Worm (Caenorhabditis elegans): ENCODE data around the gene srx-13.

Gene srx-13

ce11 chrIV:1110999-1111398 is 7.5 kb downstream of the srx-13 start:
- TF ChIP-seq elt-1 (tag; optimal IDR thresholded peaks at IDR 0.05) (no peak), F13H6.1 (tag; optimal IDR thresholded peaks at IDR 0.05) (peak; percentile 20)

ce11 chrIV:1108030-1108429 is 10.4 kb downstream of the srx-13 start:
- TF ChIP-seq F13H6.1 (tag; optimal IDR thresholded peaks at IDR 0.05) (peak; percentile 82), nhr-77 (tag; optimal IDR thresholded peaks at IDR 0.05) (no peak), snpc-4 (tag; optimal IDR thresholded peaks at IDR 0.05) (no peak), lsy-2 (tag; optimal IDR thresholded peaks at IDR 0.05) (peak in 1 of 2 experiments; percentile 23), lin-13 (GFP tag; optimal IDR thresholded peaks at IDR 0.05) (no peak), mdl-1 (tag; optimal IDR thresholded peaks at IDR 0.05) (no peak), ZK546.5 (tag; optimal IDR thresholded peaks at IDR 0.05) (no peak), ceh-82 (tag; optimal IDR thresholded peaks at IDR 0.05) (no peak), sma-9 (GFP tag; optimal IDR thresholded peaks at IDR 0.05) (peak; percentile 52), sma-9 (tag; optimal IDR thresholded peaks at IDR 0.05) (no peak), peb-1 (tag; optimal IDR thresholded peaks at IDR 0.05) (no peak), nhr-129 (tag; optimal IDR thresholded peaks at IDR 0.05) (peak; percentile 66), ztf-4 (tag; optimal IDR thresholded peaks at IDR 0.05) (peak; percentile 40), ama-1 (optimal IDR thresholded peaks at IDR 0.05) (no peak)

ce11 chrIV:1107190-1107589 is 11.3 kb downstream of the srx-13 start, which contains the start of gene ost-1:
Gene ost-1, plus strand, starts transcription at chrIV:1107396.
- no peak for TF ChIP-seq Y55F3AM.14 (GFP tag; optimal IDR thresholded peaks at IDR 0.05)
- no peak for TF ChIP-seq ceh-82 (tag; optimal IDR thresholded peaks at IDR 0.05)
- no peak for TF ChIP-seq dmd-4 (tag; optimal IDR thresholded peaks at IDR 0.05)
- TF ChIP-seq ztf-1 (GFP tag; conservative IDR thresholded peaks at IDR 0.05) = no peak
- no peak for TF ChIP-seq mbf-1 (tag; optimal IDR thresholded peaks at IDR 0.05)
- TF ChIP-seq nhr-25 (tag; optimal IDR thresholded peaks at IDR 0.05) = no peak
- no peak for TF ChIP-seq nhr-77 (tag; optimal IDR thresholded peaks at IDR 0.05)
- no peak for TF ChIP-seq C34F6.9 (tag; optimal IDR thresholded peaks at IDR 0.05)
- no peak for TF ChIP-seq lin-11 (tag; optimal IDR thresholded peaks at IDR 0.05)
- peak; percentile 3 for TF ChIP-seq sma-9 (GFP tag; optimal IDR thresholded peaks at IDR 0.05)
- no peak for TF ChIP-seq sma-9 (tag; optimal IDR thresholded peaks at IDR 0.05)
- no peak for TF ChIP-seq snpc-4 (tag; optimal IDR thresholded peaks at IDR 0.05)
- TF ChIP-seq ZK546.5 (tag; optimal IDR thresholded peaks at IDR 0.05) = no peak
- TF ChIP-seq blmp-1 (tag; optimal IDR thresholded peaks at IDR 0.05; ENCODE audit: insufficient read depth) = no peak
- no peak for TF ChIP-seq nhr-237 (tag; optimal IDR thresholded peaks at IDR 0.05)
- no peak for TF ChIP-seq nhr-12 (tag; optimal IDR thresholded peaks at IDR 0.05)
- no peak for TF ChIP-seq alr-1 (tag; optimal IDR thresholded peaks at IDR 0.05)
- TF ChIP-seq nhr-11 (tag; optimal IDR thresholded peaks at IDR 0.05) = no peak
- TF ChIP-seq R02D3.7 (tag; optimal IDR thresholded peaks at IDR 0.05) = no peak
- no peak for TF ChIP-seq peb-1 (tag; optimal IDR thresholded peaks at IDR 0.05)
- TF ChIP-seq unc-62 (GFP tag; optimal IDR thresholded peaks at IDR 0.05) = no peak
- peak; percentile 31 for TF ChIP-seq F13H6.1 (tag; optimal IDR thresholded peaks at IDR 0.05)
- TF ChIP-seq nhr-23 (tag; optimal IDR thresholded peaks at IDR 0.05) = no peak
- peak; percentile 35 for TF ChIP-seq nhr-129 (tag; optimal IDR thresholded peaks at IDR 0.05)
- no peak for TF ChIP-seq lsy-2 (tag; optimal IDR thresholded peaks at IDR 0.05)
- no peak for TF ChIP-seq elt-3 (tag; optimal IDR thresholded peaks at IDR 0.05)

ce11 chrIV:1105999-1106398 is 12.5 kb downstream of the srx-13 start:
- TF ChIP-seq F13H6.1 (tag; optimal IDR thresholded peaks at IDR 0.05) (peak; percentile 52), R02D3.7 (tag; optimal IDR thresholded peaks at IDR 0.05) (no peak)

- TF ChIP-seq gmeb-1 (tag; optimal IDR thresholded peaks at IDR 0.05) (no peak), sma-9 (GFP tag; optimal IDR thresholded peaks at IDR 0.05) (peak; percentile 2), sma-9 (tag; optimal IDR thresholded peaks at IDR 0.05) (no peak), unc-62 (GFP tag; optimal IDR thresholded peaks at IDR 0.05) (no peak), egl-27 (tag; optimal IDR thresholded peaks at IDR 0.05) (no peak), mab-5 (tag; optimal IDR thresholded peaks at IDR 0.05) (no peak), F13H6.1 (tag; optimal IDR thresholded peaks at IDR 0.05) (peak; percentile 46), nhr-129 (tag; optimal IDR thresholded peaks at IDR 0.05) (peak; percentile 47), aly-2 (tag; optimal IDR thresholded peaks at IDR 0.05) (no peak)
These were observed 13.4 kb downstream of the srx-13 start for ce11 chrIV:1105104-1105503.

Data from whole organism, L2 larva.